Fruit fly (Drosophila melanogaster) whole organism, embryonic: ENCODE measurements around the gene CG7906.

Experiments used
- ATbp ChIP-seq: fragments of 200-800 bp; sonication (Bioruptor generic); optimal IDR thresholded peaks from 2 replicates; lab custom pipeline; 2017; ENCODE audit warnings: missing biosample characterization, mild to moderate bottlenecking, missing genetic modification characterization, missing genetic modification reagents
- Atf3 ChIP-seq: fragments of 200-800 bp; sonication (Bioruptor generic); optimal IDR thresholded peaks from 3 replicates; lab custom pipeline; 2016; ENCODE audit warnings: missing biosample characterization, missing genetic modification characterization
- B-H2 ChIP-seq: fragments of 200-800 bp; sonication (Bioruptor generic); optimal IDR thresholded peaks from 2 replicates; lab custom pipeline; 2018; ENCODE audit warnings: missing biosample characterization, mild to moderate bottlenecking, missing genetic modification characterization
- CG10209 ChIP-seq: fragments of 200-800 bp; sonication (Bioruptor generic); optimal IDR thresholded peaks from 3 replicates; lab custom pipeline; 2017; ENCODE audit warnings: missing biosample characterization, mild to moderate bottlenecking, missing genetic modification characterization, missing genetic modification reagents
- CG11696 ChIP-seq: fragments of 200-800 bp; sonication (Bioruptor generic); IDR thresholded peaks from 2 replicates; pipeline ENCODE4 v1.3.6; 2022; ENCODE audit warnings: missing biosample characterization, missing genetic modification characterization
- CG12769 ChIP-seq: fragments of 200-800 bp; sonication (Bioruptor generic); optimal IDR thresholded peaks from 2 replicates; lab custom pipeline; 2019; ENCODE audit warnings: missing biosample characterization, mild to moderate bottlenecking, missing genetic modification characterization, moderate library complexity
- CG13296 ChIP-seq: fragments of 200-800 bp; sonication (Bioruptor generic); optimal IDR thresholded peaks from 3 replicates; lab custom pipeline; 2018; ENCODE audit warnings: missing biosample characterization, mild to moderate bottlenecking, missing genetic modification characterization
- CG14441 ChIP-seq: fragments of 200-800 bp; sonication (Bioruptor generic); IDR thresholded peaks from 2 replicates; pipeline ENCODE4 v1.3.6; 2022; ENCODE audit warnings: missing biosample characterization, missing genetic modification characterization
- CG16813 ChIP-seq: fragments of 200-800 bp; sonication (Bioruptor generic); IDR thresholded peaks from 3 replicates; pipeline ENCODE4 v1.3.6; 2022; ENCODE audit warnings: missing biosample characterization, missing genetic modification characterization; ENCODE audit not compliant: partially characterized antibody
- CG18011 ChIP-seq: fragments of 200-800 bp; sonication (Bioruptor generic); optimal IDR thresholded peaks from 2 replicates; lab custom pipeline; 2017; ENCODE audit warnings: missing biosample characterization, missing genetic modification characterization, mild to moderate bottlenecking, moderate library complexity, missing genotype
- CG18262 ChIP-seq: fragments of 200-800 bp; optimal IDR thresholded peaks from 3 replicates; lab custom pipeline; 2019; ENCODE audit warnings: missing biosample characterization, mild to moderate bottlenecking, missing genetic modification characterization, moderate library complexity
- CG2120 ChIP-seq: fragments of 200-800 bp; sonication (Bioruptor generic); optimal IDR thresholded peaks from 3 replicates; lab custom pipeline; 2016; ENCODE audit warnings: missing biosample characterization, missing genetic modification characterization
- CG30431 ChIP-seq: fragments of 200-800 bp; sonication (Bioruptor generic); optimal IDR thresholded peaks from 2 replicates; lab custom pipeline; 2017; ENCODE audit warnings: missing biosample characterization, missing genetic modification characterization
- CG31388 ChIP-seq: fragments of 200-800 bp; sonication (Bioruptor generic); optimal IDR thresholded peaks from 2 replicates; lab custom pipeline; 2016; ENCODE audit warnings: missing biosample characterization, missing genetic modification characterization
- CG32767 ChIP-seq: fragments of 200-800 bp; sonication (Bioruptor generic); IDR thresholded peaks from 2 replicates; pipeline ENCODE4 v1.3.6; 2022; ENCODE audit warnings: missing biosample characterization, missing genetic modification characterization
- CG3281 ChIP-seq: fragments of 200-800 bp; sonication (Bioruptor generic); optimal IDR thresholded peaks from 3 replicates; lab custom pipeline; 2017; ENCODE audit warnings: missing biosample characterization, mild to moderate bottlenecking, missing genetic modification characterization
- CG3995 ChIP-seq: fragments of 200-800 bp; sonication (Bioruptor generic); optimal IDR thresholded peaks from 3 replicates; lab custom pipeline; 2016; ENCODE audit warnings: missing biosample characterization, missing genetic modification characterization
- CG43689 ChIP-seq: fragments of 200-800 bp; sonication (Bioruptor generic); IDR thresholded peaks from 2 replicates; pipeline ENCODE4 v1.3.6; 2022; ENCODE audit warnings: missing biosample characterization, missing genetic modification characterization
- CG8359 ChIP-seq: fragments of 200-800 bp; sonication (Bioruptor generic); optimal IDR thresholded peaks from 2 replicates; lab custom pipeline; 2017; ENCODE audit warnings: missing biosample characterization, mild to moderate bottlenecking, missing genetic modification characterization, borderline replicate concordance
- CG8765 ChIP-seq: fragments of 200-800 bp; sonication (Bioruptor generic); IDR thresholded peaks from 2 replicates; pipeline ENCODE4 v1.3.6; 2022; ENCODE audit warnings: missing biosample characterization, missing genetic modification characterization
- CTCF ChIP-seq: fragments of 200-800 bp; sonication (Bioruptor generic); optimal IDR thresholded peaks from 2 replicates; lab custom pipeline; 2017; ENCODE audit warnings: missing biosample characterization, mild to moderate bottlenecking, missing genetic modification characterization, moderate library complexity
- CrebB ChIP-seq: fragments of 200-800 bp; sonication (Bioruptor generic); optimal IDR thresholded peaks from 3 replicates; lab custom pipeline; 2018; ENCODE audit warnings: missing biosample characterization, mild to moderate bottlenecking, missing genetic modification characterization
- Dek ChIP-seq: fragments of 200-800 bp; sonication (Bioruptor generic); optimal IDR thresholded peaks from 3 replicates; lab custom pipeline; 2019; ENCODE audit warnings: missing biosample characterization, mild to moderate bottlenecking, missing genetic modification characterization, moderate library complexity
- Dp ChIP-seq: fragments of 200-800 bp; sonication (Bioruptor generic); optimal IDR thresholded peaks from 2 replicates; lab custom pipeline; 2018; ENCODE audit warnings: missing biosample characterization, mild to moderate bottlenecking, missing genetic modification characterization, moderate library complexity
- Drgx ChIP-seq: fragments of 200-800 bp; sonication (Bioruptor generic); IDR thresholded peaks from 2 replicates; pipeline ENCODE4 v1.3.6; 2022; ENCODE audit warnings: missing biosample characterization, missing genetic modification characterization
- Fer2 ChIP-seq: fragments of 200-800 bp; sonication (Bioruptor generic); optimal IDR thresholded peaks from 2 replicates; lab custom pipeline; 2018; ENCODE audit warnings: missing biosample characterization, mild to moderate bottlenecking, missing genetic modification characterization, moderate library complexity
- Fer3 ChIP-seq: fragments of 200-800 bp; sonication (Bioruptor generic); optimal IDR thresholded peaks from 2 replicates; lab custom pipeline; 2018; ENCODE audit warnings: missing biosample characterization, mild to moderate bottlenecking, missing genetic modification characterization, moderate library complexity
- Lhr ChIP-seq: fragments of 200-800 bp; sonication (Bioruptor generic); optimal IDR thresholded peaks from 3 replicates; lab custom pipeline; 2017; ENCODE audit warnings: mild to moderate bottlenecking, missing biosample characterization, missing genetic modification reagents, missing genetic modification characterization
- NFAT ChIP-seq: fragments of 200-800 bp; sonication (Bioruptor generic); IDR thresholded peaks from 2 replicates; pipeline ENCODE4 v1.3.6; 2022; ENCODE audit warnings: missing biosample characterization, missing genetic modification characterization
- Oli ChIP-seq: fragments of 200-800 bp; sonication (Bioruptor generic); optimal IDR thresholded peaks from 2 replicates; lab custom pipeline; 2018; ENCODE audit warnings: missing biosample characterization, mild to moderate bottlenecking, missing genetic modification characterization, moderate library complexity
- Sox102F ChIP-seq: fragments of 200-800 bp; sonication (Bioruptor generic); optimal IDR thresholded peaks from 2 replicates; lab custom pipeline; 2018; ENCODE audit warnings: missing biosample characterization, mild to moderate bottlenecking, missing genetic modification characterization, moderate library complexity
- Sry-δ ChIP-seq: fragments of 200-800 bp; sonication (Bioruptor generic); optimal IDR thresholded peaks from 2 replicates; lab custom pipeline; 2016; ENCODE audit warnings: missing biosample characterization, missing genetic modification characterization
- ap ChIP-seq: fragments of 200-800 bp; sonication (Bioruptor generic); IDR thresholded peaks from 2 replicates; pipeline ENCODE4 v1.3.6; 2022; ENCODE audit warnings: missing biosample characterization, missing genetic modification characterization
- cad ChIP-seq: fragments of >200 bp; optimal IDR thresholded peaks from 2 replicates; lab custom pipeline; 2017; ENCODE audit warnings: missing biosample characterization, missing genetic modification characterization
- dm ChIP-seq: fragments of 200-800 bp; sonication (Bioruptor generic); optimal IDR thresholded peaks from 3 replicates; lab custom pipeline; 2016; ENCODE audit warnings: missing biosample characterization, missing genetic modification characterization
- dmrt11E ChIP-seq: fragments of 200-800 bp; sonication (Bioruptor generic); optimal IDR thresholded peaks from 3 replicates; lab custom pipeline; 2018; ENCODE audit warnings: missing biosample characterization, mild to moderate bottlenecking, missing genetic modification characterization, moderate library complexity
- esg ChIP-seq: fragments of 200-800 bp; sonication (Bioruptor generic); conservative IDR thresholded peaks from 2 replicates; pipeline ENCODE4 v1.3.6; 2022; ENCODE audit warnings: missing biosample characterization, missing genetic modification characterization
- ewg ChIP-seq: fragments of 200-800 bp; sonication (Bioruptor generic); optimal IDR thresholded peaks from 3 replicates; lab custom pipeline; 2017; ENCODE audit warnings: mild to moderate bottlenecking, missing biosample characterization, missing genetic modification reagents, missing genetic modification characterization
- eyg ChIP-seq: fragments of 200-800 bp; sonication (Bioruptor generic); optimal IDR thresholded peaks from 3 replicates; lab custom pipeline; 2016; ENCODE audit warnings: missing biosample characterization, missing genetic modification characterization
- kni ChIP-seq: fragments of 200-800 bp; sonication (Bioruptor generic); optimal IDR thresholded peaks from 3 replicates; lab custom pipeline; 2017; ENCODE audit warnings: mild to moderate bottlenecking, missing biosample characterization, missing genetic modification reagents, missing genetic modification characterization
- nmo ChIP-seq: fragments of 200-800 bp; sonication (Bioruptor generic); optimal IDR thresholded peaks from 2 replicates; lab custom pipeline; 2018; ENCODE audit warnings: missing biosample characterization, mild to moderate bottlenecking, missing genetic modification characterization, moderate library complexity
- pros ChIP-seq: fragments of 200-800 bp; sonication (Bioruptor generic); optimal IDR thresholded peaks from 3 replicates; lab custom pipeline; 2019; ENCODE audit warnings: missing biosample characterization, mild to moderate bottlenecking, missing genetic modification characterization, moderate library complexity
- scrt ChIP-seq: fragments of 200-800 bp; sonication (Bioruptor generic); optimal IDR thresholded peaks from 2 replicates; lab custom pipeline; 2018; ENCODE audit warnings: missing biosample characterization, mild to moderate bottlenecking, missing genetic modification characterization, moderate library complexity
- sd ChIP-seq: fragments of 200-800 bp; sonication (Bioruptor generic); optimal IDR thresholded peaks from 3 replicates; lab custom pipeline; 2018; ENCODE audit warnings: missing biosample characterization, mild to moderate bottlenecking, missing genetic modification characterization, moderate library complexity
- sim ChIP-seq: fragments of 200-800 bp; sonication (Bioruptor generic); IDR thresholded peaks from 2 replicates; pipeline ENCODE4 v1.3.6; 2022; ENCODE audit warnings: missing biosample characterization, missing genetic modification characterization
- sima ChIP-seq: fragments of 200-800 bp; sonication (Bioruptor generic); optimal IDR thresholded peaks from 2 replicates; lab custom pipeline; 2016; ENCODE audit warnings: missing biosample characterization, missing genetic modification characterization
- sna ChIP-seq: fragments of 200-800 bp; sonication (Bioruptor generic); IDR thresholded peaks from 2 replicates; pipeline ENCODE4 v1.3.6; 2022; ENCODE audit warnings: missing biosample characterization, missing genetic modification characterization; ENCODE audit not compliant: partially characterized antibody
- ssp ChIP-seq: fragments of 200-800 bp; sonication (Bioruptor generic); IDR thresholded peaks from 2 replicates; pipeline ENCODE4 v1.3.6; 2022; ENCODE audit warnings: missing biosample characterization, missing genetic modification characterization
- vvl ChIP-seq: fragments of 200-800 bp; sonication (Bioruptor generic); IDR thresholded peaks from 2 replicates; pipeline ENCODE4 v1.3.6; 2022; ENCODE audit warnings: missing biosample characterization, missing genetic modification characterization
- wdn ChIP-seq: fragments of 200-800 bp; sonication (Bioruptor generic); IDR thresholded peaks from 2 replicates; pipeline ENCODE4 v1.3.6; 2022; ENCODE audit warnings: missing biosample characterization, missing genetic modification characterization
- wor ChIP-seq: fragments of 200-800 bp; sonication (Bioruptor generic); IDR thresholded peaks from 2 replicates; pipeline ENCODE4 v1.3.6; 2022; ENCODE audit warnings: missing biosample characterization, missing genetic modification characterization
- zen ChIP-seq: fragments of 200-800 bp; sonication (Bioruptor generic); optimal IDR thresholded peaks from 3 replicates; lab custom pipeline; 2018; ENCODE audit warnings: missing biosample characterization, mild to moderate bottlenecking, missing genetic modification characterization, moderate library complexity

CG7906 gene

DNA sequence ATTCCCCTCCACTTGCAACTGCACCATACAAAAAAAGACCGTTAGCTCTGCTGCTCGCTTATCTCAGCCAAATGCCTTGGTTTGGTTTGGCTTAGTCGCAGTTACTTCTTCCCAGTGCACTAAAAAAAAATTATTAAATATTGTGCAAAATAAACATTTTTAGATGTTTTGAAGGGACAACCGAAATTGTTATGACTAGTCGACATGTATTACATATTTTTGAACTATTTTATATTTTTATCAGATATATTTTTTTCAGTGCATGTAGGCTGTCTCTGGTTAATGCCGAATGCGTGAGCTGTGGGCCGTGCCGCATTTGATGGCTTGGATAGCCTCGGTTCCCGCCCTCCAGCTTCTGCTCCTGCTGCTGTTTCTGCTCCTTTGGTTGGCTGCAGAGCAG, 2.9 kb downstream of the CG7906 start (continued):
- TF ChIP-seq ATbp (GFP tag; lab: Kevin White, UChicago) (no peak), scrt (GFP tag; lab: Kevin White, UChicago) (no peak), B-H2 (GFP tag; lab: Kevin White, UChicago) (no peak), Dp (GFP tag; lab: Kevin White, UChicago) (no peak), CG16813 (no peak), CG32767 (GFP tag; lab: Robert Waterston, UW) (no peak), ssp (GFP tag; lab: Robert Waterston, UW) (no peak), Lhr (GFP tag; lab: Kevin White, UChicago) (no peak), CG3281 (no peak), dmrt11E (tag; lab: Kevin White, UChicago) (peak; percentile 3), CG10209 (GFP tag; lab: Kevin White, UChicago) (no peak), CG8359 (GFP tag; lab: Kevin White, UChicago) (no peak), wdn (GFP tag; lab: Robert Waterston, UW) (no peak), sima (no peak), Atf3 (no peak), vvl (GFP tag; lab: Robert Waterston, UW) (no peak), kni (GFP tag; lab: Kevin White, UChicago) (no peak), CG18262 (no peak), CrebB (no peak), CG14441 (GFP tag; lab: Robert Waterston, UW) (no peak), Dek (tag; lab: Kevin White, UChicago) (no peak), esg (GFP tag; lab: Robert Waterston, UW) (no peak), CTCF (GFP tag; lab: Kevin White, UChicago) (no peak), Oli (tag; lab: Kevin White, UChicago) (no peak), CG31388 (no peak), CG3995 (GFP tag; lab: Kevin White, UChicago) (no peak), Sry-δ (GFP tag; lab: Kevin White, UChicago) (no peak), CG43689 (GFP tag; lab: Robert Waterston, UW) (no peak), dm (GFP tag; lab: Kevin White, UChicago) (no peak), Drgx (GFP tag; lab: Robert Waterston, UW) (peak; percentile 56), sd (tag; lab: Kevin White, UChicago) (no peak), wor (GFP tag; lab: Robert Waterston, UW) (no peak), Sox102F (GFP tag; lab: Kevin White, UChicago) (no peak), ap (0 out of 2 replicates have a peak, but pooled peaks have one; percentile 13), cad (GFP tag; lab: Kevin White, UChicago) (no peak), Fer2 (no peak), eyg (GFP tag; lab: Kevin White, UChicago) (no peak), pros (no peak), CG11696 (GFP tag; lab: Robert Waterston, UW) (no peak), sna (no peak), nmo (peak; percentile 1), CG13296 (no peak), Fer3 (tag; lab: Kevin White, UChicago) (no peak), CG2120 (GFP tag; lab: Kevin White, UChicago) (no peak), CG12769 (tag; lab: Kevin White, UChicago) (no peak), CG30431 (GFP tag; lab: Kevin White, UChicago) (no peak), zen (tag; lab: Kevin White, UChicago) (peak; percentile 9), CG8765 (GFP tag; lab: Robert Waterston, UW) (no peak), sim (GFP tag; lab: Robert Waterston, UW) (no peak), CG18011 (GFP tag; lab: Kevin White, UChicago) (no peak), ewg (GFP tag; lab: Kevin White, UChicago) (no peak), NFAT (GFP tag; lab: Robert Waterston, UW) (no peak)
